Worm (Caenorhabditis elegans) whole organism, L4 larva: Measurements from ENCODE around the gene C17H12.12.

Experiments used
- F10B5.3 ChIP-seq: sonication (generic microtip); optimal IDR thresholded peaks from 2 replicates; lab custom pipeline; 2016; ENCODE audit warnings: mild to moderate bottlenecking, missing genetic modification characterization, missing compliant biosample characterization
- ZK546.5 ChIP-seq, 2 experiments: sonication (generic microtip); optimal IDR thresholded peaks; 2 replicates each; lab custom pipeline; 2017; ENCODE audit warnings: missing biosample characterization in 2 of 2, missing genetic modification characterization in 2 of 2
- saeg-2 ChIP-seq: fragments of 200-800 bp; sonication (Bioruptor generic); IDR thresholded peaks from 2 replicates; pipeline ENCODE4 v1.3.6; 2022; ENCODE audit warnings: missing genetic modification reagents, missing genetic modification characterization, missing compliant biosample characterization
- unc-39 ChIP-seq: sonication (generic microtip); optimal IDR thresholded peaks from 2 replicates; lab custom pipeline; 2017; ENCODE audit warnings: missing biosample characterization, missing genetic modification characterization
- zag-1 ChIP-seq: fragments of 150-350 bp; optimal IDR thresholded peaks from 2 replicates; lab custom pipeline; 2014; ENCODE audit warnings: missing biosample characterization, missing genetic modification characterization

ce11 chrIV:6803294-6803693 is 7.6 kb downstream of the C17H12.12 start:
- TF ChIP-seq unc-39 (no peak), saeg-2 (GFP tag; lab: Robert Waterston, UW) (no peak), F10B5.3 (tag; lab: Kevin White, UChicago) (no peak), zag-1 (no peak), ZK546.5 (tag; optimal IDR thresholded peaks at IDR 0.05; lab: Kevin White, UChicago) (no peak)
